Fruit fly (Drosophila melanogaster) whole organism, embryonic: Measurements from ENCODE around the gene Pino.

Experiments used
- Asciz ChIP-seq: fragments of 200-800 bp; sonication (Bioruptor generic); optimal IDR thresholded peaks from 2 replicates; lab custom pipeline; 2017; ENCODE audit warnings: missing biosample characterization, mild to moderate bottlenecking, missing genetic modification characterization, missing genetic modification reagents
- Atf6 ChIP-seq: fragments of 200-800 bp; sonication (Bioruptor generic); IDR thresholded peaks from 2 replicates; pipeline ENCODE4 v1.3.6; 2022; ENCODE audit warnings: missing biosample characterization, missing genetic modification characterization
- CG10147 ChIP-seq: fragments of 200-800 bp; sonication (Bioruptor generic); optimal IDR thresholded peaks from 2 replicates; lab custom pipeline; 2019; ENCODE audit warnings: missing biosample characterization, mild to moderate bottlenecking, missing genetic modification characterization, moderate library complexity
- CG11456 ChIP-seq: fragments of 200-800 bp; sonication (Bioruptor generic); IDR thresholded peaks from 3 replicates; pipeline ENCODE4 v1.3.6; 2022; ENCODE audit warnings: missing biosample characterization, missing genetic modification characterization
- CG11695 ChIP-seq: fragments of 200-800 bp; sonication (Bioruptor generic); IDR thresholded peaks from 3 replicates; pipeline ENCODE4 v1.3.6; 2022; ENCODE audit warnings: missing biosample characterization, missing genetic modification characterization
- CG12299 ChIP-seq: fragments of 200-800 bp; sonication (Bioruptor generic); optimal IDR thresholded peaks from 2 replicates; lab custom pipeline; 2018; ENCODE audit warnings: missing biosample characterization, mild to moderate bottlenecking, missing genetic modification characterization
- CG13894 ChIP-seq: fragments of 200-800 bp; sonication (Bioruptor generic); optimal IDR thresholded peaks from 3 replicates; lab custom pipeline; 2018; ENCODE audit warnings: missing biosample characterization, mild to moderate bottlenecking, missing genetic modification characterization, moderate library complexity
- CG15073 ChIP-seq: fragments of 200-800 bp; sonication (Bioruptor generic); optimal IDR thresholded peaks from 2 replicates; lab custom pipeline; 2016; ENCODE audit warnings: missing biosample characterization, missing genetic modification characterization
- CG2199 ChIP-seq: fragments of 200-800 bp; sonication (Bioruptor generic); IDR thresholded peaks from 3 replicates; pipeline ENCODE4 v1.3.6; 2022; ENCODE audit warnings: missing biosample characterization, missing genetic modification characterization
- CG2875 ChIP-seq: fragments of 200-800 bp; sonication (Bioruptor generic); optimal IDR thresholded peaks from 2 replicates; lab custom pipeline; 2017; ENCODE audit warnings: missing biosample characterization, mild to moderate bottlenecking, missing genetic modification characterization, missing genetic modification reagents
- CG3065 ChIP-seq: fragments of 200-800 bp; sonication (Bioruptor generic); optimal IDR thresholded peaks from 2 replicates; lab custom pipeline; 2016; ENCODE audit warnings: missing biosample characterization, missing genetic modification characterization
- CG31365 ChIP-seq: fragments of 200-800 bp; sonication (Bioruptor generic); optimal IDR thresholded peaks from 2 replicates; lab custom pipeline; 2018; ENCODE audit warnings: missing biosample characterization, mild to moderate bottlenecking, missing genetic modification characterization
- CG31441 ChIP-seq: fragments of 200-800 bp; sonication (Bioruptor generic); IDR thresholded peaks from 2 replicates; pipeline ENCODE4 v1.3.6; 2022; ENCODE audit warnings: missing biosample characterization, missing genetic modification characterization
- CG32532 ChIP-seq: fragments of 200-800 bp; sonication (Bioruptor generic); IDR thresholded peaks from 2 replicates; pipeline ENCODE4 v1.3.6; 2022; ENCODE audit warnings: missing biosample characterization, missing genetic modification characterization
- CG32767 ChIP-seq: fragments of 200-800 bp; sonication (Bioruptor generic); IDR thresholded peaks from 2 replicates; pipeline ENCODE4 v1.3.6; 2022; ENCODE audit warnings: missing biosample characterization, missing genetic modification characterization
- CG4617 ChIP-seq: fragments of 200-800 bp; sonication (Bioruptor generic); optimal IDR thresholded peaks from 3 replicates; lab custom pipeline; 2016; ENCODE audit warnings: missing biosample characterization, missing genetic modification characterization, borderline replicate concordance
- CG6654 ChIP-seq: fragments of 200-800 bp; sonication (Bioruptor generic); optimal IDR thresholded peaks from 2 replicates; lab custom pipeline; 2017; ENCODE audit warnings: missing biosample characterization, mild to moderate bottlenecking, missing genetic modification characterization
- CG7963 ChIP-seq: fragments of 200-800 bp; sonication (Bioruptor generic); IDR thresholded peaks from 3 replicates; pipeline ENCODE4 v1.3.6; 2022; ENCODE audit warnings: missing biosample characterization, missing genetic modification characterization; ENCODE audit not compliant: partially characterized antibody
- H15 ChIP-seq: fragments of 200-800 bp; sonication (Bioruptor generic); IDR thresholded peaks from 3 replicates; pipeline ENCODE4 v1.3.6; 2022; ENCODE audit warnings: missing biosample characterization, missing genetic modification characterization
- HLH3B ChIP-seq: fragments of 200-800 bp; sonication (Bioruptor generic); IDR thresholded peaks from 2 replicates; pipeline ENCODE4 v1.3.6; 2022; ENCODE audit warnings: missing biosample characterization, missing genetic modification characterization
- Lpt ChIP-seq: fragments of >200 bp; optimal IDR thresholded peaks from 2 replicates; lab custom pipeline; 2018; ENCODE audit warnings: missing biosample characterization, missing genetic modification characterization
- Meics ChIP-seq: fragments of 200-800 bp; sonication (Bioruptor generic); optimal IDR thresholded peaks from 2 replicates; lab custom pipeline; 2017; ENCODE audit warnings: missing biosample characterization, mild to moderate bottlenecking, missing genetic modification characterization
- Mes4 ChIP-seq: fragments of 200-800 bp; sonication (Bioruptor generic); optimal IDR thresholded peaks from 2 replicates; lab custom pipeline; 2016; ENCODE audit warnings: missing biosample characterization, missing genetic modification characterization
- Six4 ChIP-seq: fragments of 200-800 bp; sonication (Bioruptor generic); optimal IDR thresholded peaks from 2 replicates; lab custom pipeline; 2016; ENCODE audit warnings: missing biosample characterization, missing genetic modification characterization
- Sox100B ChIP-seq: fragments of 200-800 bp; sonication (Bioruptor generic); optimal IDR thresholded peaks from 3 replicates; lab custom pipeline; 2018; ENCODE audit warnings: missing biosample characterization, mild to moderate bottlenecking, missing genetic modification characterization
- Spps ChIP-seq: fragments of 200-800 bp; sonication (Bioruptor generic); optimal IDR thresholded peaks from 2 replicates; lab custom pipeline; 2018; ENCODE audit warnings: missing biosample characterization, mild to moderate bottlenecking, missing genetic modification characterization
- Tbp ChIP-seq: fragments of >200 bp; optimal IDR thresholded peaks from 2 replicates; lab custom pipeline; 2018; ENCODE audit warnings: missing biosample characterization, missing genetic modification characterization
- ase ChIP-seq: fragments of 200-800 bp; sonication (Bioruptor generic); IDR thresholded peaks from 3 replicates; pipeline ENCODE4 v1.3.6; 2022; ENCODE audit warnings: missing biosample characterization, missing genetic modification characterization
- bsh ChIP-seq, 2 experiments: fragments of 200-800 bp; sonication (Bioruptor generic); optimal IDR thresholded peaks; 2 replicates each; lab custom pipeline; 2017 to 2018; ENCODE audit warnings: mild to moderate bottlenecking in 2 of 2, missing biosample characterization in 2 of 2, missing genetic modification characterization in 2 of 2, moderate library complexity in 1 of 2
- cg ChIP-seq: fragments of 200-800 bp; sonication (Bioruptor generic); optimal IDR thresholded peaks from 3 replicates; lab custom pipeline; 2019; ENCODE audit warnings: missing biosample characterization, mild to moderate bottlenecking, missing genetic modification characterization, moderate library complexity
- chm ChIP-seq: fragments of 200-800 bp; sonication (Bioruptor generic); IDR thresholded peaks from 2 replicates; pipeline ENCODE4 v1.3.6; 2022; ENCODE audit warnings: missing biosample characterization, missing genetic modification characterization
- chn ChIP-seq: fragments of 200-800 bp; sonication (Bioruptor generic); optimal IDR thresholded peaks from 2 replicates; lab custom pipeline; 2016; ENCODE audit warnings: missing biosample characterization, missing genetic modification characterization
- dan ChIP-seq: fragments of 200-800 bp; sonication (Bioruptor generic); IDR thresholded peaks from 2 replicates; pipeline ENCODE4 v1.3.6; 2022; ENCODE audit warnings: missing biosample characterization, missing genetic modification characterization
- ftz-f1 ChIP-seq: fragments of 200-800 bp; sonication (Bioruptor generic); optimal IDR thresholded peaks from 2 replicates; lab custom pipeline; 2016; ENCODE audit warnings: missing biosample characterization, missing genetic modification characterization
- gsb ChIP-seq: fragments of 200-800 bp; sonication (Bioruptor generic); IDR thresholded peaks from 2 replicates; pipeline ENCODE4 v1.3.6; 2022; ENCODE audit warnings: missing biosample characterization, missing genetic modification characterization
- gt ChIP-seq: fragments of 200-800 bp; sonication (Bioruptor generic); IDR thresholded peaks from 2 replicates; pipeline ENCODE4 v1.3.6; 2022; ENCODE audit warnings: missing biosample characterization, missing genetic modification characterization
- her ChIP-seq: fragments of 200-800 bp; sonication (Bioruptor generic); optimal IDR thresholded peaks from 2 replicates; lab custom pipeline; 2016; ENCODE audit warnings: missing biosample characterization, missing genetic modification characterization
- hkb ChIP-seq, 2 experiments: fragments of 200-800 bp in 1 of 2; fragments of >200 bp in 1 of 2; sonication (Bioruptor generic) in 1 of 2; IDR thresholded peaks in 1 of 2; optimal IDR thresholded peaks in 1 of 2; 2 replicates each; pipeline versions ENCODE4 v1.3.6 to Lab custom; 2017 to 2022; ENCODE audit warnings: missing biosample characterization in 1 of 2, missing genetic modification characterization in 1 of 2
- jigr1 ChIP-seq: fragments of 200-800 bp; sonication (Bioruptor generic); IDR thresholded peaks from 3 replicates; pipeline ENCODE4 v1.3.6; 2022; ENCODE audit warnings: missing biosample characterization, missing genetic modification characterization
- klu ChIP-seq: fragments of 200-800 bp; sonication (Bioruptor generic); IDR thresholded peaks from 2 replicates; pipeline ENCODE4 v1.3.6; 2022; ENCODE audit warnings: missing biosample characterization, missing genetic modification characterization
- lov ChIP-seq, 2 experiments: fragments of 200-800 bp in 1 of 2; fragments of >200 bp in 1 of 2; sonication (Bioruptor generic) in 1 of 2; IDR thresholded peaks in 1 of 2; optimal IDR thresholded peaks in 1 of 2; 2 replicates in 1 of 2; 3 replicates in 1 of 2; pipeline versions ENCODE4 v1.3.6 to Lab custom; 2017 to 2022; ENCODE audit warnings: missing biosample characterization in 1 of 2, missing genetic modification characterization in 1 of 2
- nerfin-1 ChIP-seq: fragments of 200-800 bp; sonication (Bioruptor generic); optimal IDR thresholded peaks from 3 replicates; lab custom pipeline; 2019; ENCODE audit warnings: missing biosample characterization, mild to moderate bottlenecking, missing genetic modification characterization, moderate library complexity
- onecut ChIP-seq: fragments of 200-800 bp; sonication (Bioruptor generic); IDR thresholded peaks from 2 replicates; pipeline ENCODE4 v1.3.6; 2022; ENCODE audit warnings: missing biosample characterization, missing genetic modification characterization
- pan ChIP-seq, 4 experiments: fragments of >200 bp in 3 of 4; fragments of 200-800 bp in 1 of 4; sonication (Bioruptor generic) in 1 of 4; optimal IDR thresholded peaks in 3 of 4; IDR thresholded peaks in 1 of 4; 2 replicates each; pipeline versions ENCODE4 v1.3.6 to Lab custom; 2017 to 2022; ENCODE audit warnings: missing biosample characterization in 2 of 4, missing genetic modification characterization in 2 of 4, mixed read lengths in 1 of 4
- pros ChIP-seq: fragments of 200-800 bp; sonication (Bioruptor generic); optimal IDR thresholded peaks from 3 replicates; lab custom pipeline; 2019; ENCODE audit warnings: missing biosample characterization, mild to moderate bottlenecking, missing genetic modification characterization, moderate library complexity
- rib ChIP-seq: fragments of 200-800 bp; sonication (Bioruptor generic); IDR thresholded peaks from 2 replicates; pipeline ENCODE4 v1.3.6; 2022; ENCODE audit warnings: missing biosample characterization, missing genetic modification characterization
- sisA ChIP-seq: fragments of 200-800 bp; sonication (Bioruptor generic); IDR thresholded peaks from 2 replicates; pipeline ENCODE4 v1.3.6; 2022; ENCODE audit warnings: missing biosample characterization, missing genetic modification characterization
- slbo ChIP-seq: fragments of 200-800 bp; sonication (Bioruptor generic); IDR thresholded peaks from 2 replicates; pipeline ENCODE4 v1.3.6; 2022; ENCODE audit warnings: missing biosample characterization, missing genetic modification characterization
- stwl ChIP-seq: fragments of 200-800 bp; sonication (Bioruptor generic); optimal IDR thresholded peaks from 3 replicates; lab custom pipeline; 2018; ENCODE audit warnings: missing biosample characterization, mild to moderate bottlenecking, missing genetic modification characterization, moderate library complexity
- zen ChIP-seq: fragments of 200-800 bp; sonication (Bioruptor generic); optimal IDR thresholded peaks from 3 replicates; lab custom pipeline; 2018; ENCODE audit warnings: missing biosample characterization, mild to moderate bottlenecking, missing genetic modification characterization, moderate library complexity

Gene Pino

DNA sequence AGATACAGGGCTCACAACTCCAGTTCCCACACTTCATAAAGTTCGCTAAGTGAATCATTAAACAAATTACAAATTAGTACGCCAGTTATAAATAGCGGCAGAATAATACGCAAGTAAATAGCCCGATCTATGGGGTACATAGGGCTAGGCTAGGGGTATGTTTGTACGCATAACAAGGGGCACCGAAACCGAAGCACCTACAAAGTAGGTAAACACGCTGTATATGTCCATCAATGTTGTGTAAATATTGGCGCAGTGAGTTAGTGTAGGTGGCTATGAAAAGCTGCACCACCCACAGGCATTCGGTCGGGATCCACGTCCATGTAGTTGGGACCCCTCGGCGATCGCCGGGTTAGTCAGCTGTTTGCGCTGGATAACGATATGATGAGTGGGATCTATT is 56.6 kb downstream of the Pino start (continued):
- TF ChIP-seq bsh (GFP tag; optimal IDR thresholded peaks at IDR 0.05; lab: Kevin White, UChicago) (peak; percentile 30 to 95), HLH3B (GFP tag; lab: Robert Waterston, UW) (peak; percentile 92), CG11695 (GFP tag; lab: Robert Waterston, UW) (peak; percentile 93), CG10147 (GFP tag; lab: Kevin White, UChicago) (peak; percentile 57), chn (GFP tag; lab: Kevin White, UChicago) (peak; percentile 83), CG12299 (peak; percentile 92), ftz-f1 (GFP tag; lab: Kevin White, UChicago) (peak; percentile 45), Spps (tag; lab: Kevin White, UChicago) (peak; percentile 93), Asciz (GFP tag; lab: Kevin White, UChicago) (peak; percentile 98), gt (peak; percentile 72), CG15073 (GFP tag; lab: Kevin White, UChicago) (peak; percentile 14), gsb (GFP tag; lab: Robert Waterston, UW) (peak; percentile 81), Tbp (GFP tag; lab: Kevin White, UChicago) (no peak), onecut (GFP tag; lab: Robert Waterston, UW) (peak; percentile 92), CG2199 (peak; percentile 83; the same call in 1 of the 3 replicates), hkb (optimal IDR thresholded peaks at IDR 0.05; lab: Kevin White, UChicago) (no peak), hkb (GFP tag; IDR thresholded peaks at IDR 0.05; lab: Robert Waterston, UW) (peak; percentile 94), Mes4 (peak; percentile 93), CG31441 (GFP tag; lab: Robert Waterston, UW) (peak; percentile 91), rib (GFP tag; lab: Robert Waterston, UW) (peak; percentile 91), klu (GFP tag; lab: Robert Waterston, UW) (peak; percentile 76), Six4 (GFP tag; lab: Kevin White, UChicago) (peak; percentile 93), CG2875 (GFP tag; lab: Kevin White, UChicago) (peak; percentile 99), Lpt (GFP tag; lab: Kevin White, UChicago) (no peak), CG13894 (peak; percentile 50), slbo (GFP tag; lab: Robert Waterston, UW) (peak; percentile 79), CG3065 (peak; percentile 93), CG4617 (peak; percentile 78), her (peak; percentile 91), lov (optimal IDR thresholded peaks at IDR 0.05; lab: Kevin White, UChicago) (no peak), lov (GFP tag; IDR thresholded peaks at IDR 0.05; lab: Robert Waterston, UW) (peak; percentile 94), CG11456 (peak; percentile 90), chm (peak; percentile 96), CG32532 (GFP tag; lab: Robert Waterston, UW) (peak; percentile 82), CG31365 (tag; lab: Kevin White, UChicago) (peak; percentile 89), CG7963 (GFP tag; lab: Robert Waterston, UW) (no peak), stwl (tag; lab: Kevin White, UChicago) (peak; percentile 44), nerfin-1 (tag; lab: Kevin White, UChicago) (peak; percentile 90), CG6654 (peak; percentile 74), Sox100B (GFP tag; lab: Kevin White, UChicago) (peak; percentile 94), cg (GFP tag; lab: Kevin White, UChicago) (peak; percentile 13), zen (tag; lab: Kevin White, UChicago) (peak; percentile 65), sisA (GFP tag; lab: Robert Waterston, UW) (no peak), ase (peak; percentile 84; the same call in 2 of the 3 replicates), pros (peak; percentile 5), jigr1 (GFP tag; lab: Robert Waterston, UW) (no peak), H15 (GFP tag; lab: Robert Waterston, UW) (peak; percentile 83), CG32767 (GFP tag; lab: Robert Waterston, UW) (peak; percentile 79), Meics (GFP tag; lab: Kevin White, UChicago) (peak; percentile 88), pan (optimal IDR thresholded peaks at IDR 0.05; lab: Kevin White, UChicago) (no peak), pan (GFP tag; optimal IDR thresholded peaks at IDR 0.05 in 1 of 2, IDR thresholded peaks at IDR 0.05 in 1 of 2) (peak in 1 of 2 experiments; percentile 89), Atf6 (peak; percentile 91), dan (GFP tag; lab: Robert Waterston, UW) (no peak)
